Worm (Caenorhabditis elegans): ENCODE results near the gene srd-56.

srd-56 gene

ce11 chrII:7200051-7200599, 2.9 kb downstream of the srd-56 start, which contains the start of gene pcrg-1 (continued):
- peak; percentile 92 for TF ChIP-seq hmg-1.2 (GFP tag; IDR thresholded peaks at IDR 0.05)
- TF ChIP-seq cebp-1 (GFP tag; IDR thresholded peaks at IDR 0.05) = peak; percentile 22; the same call in 1 of the 2 replicates
- no peak for TF ChIP-seq cebp-1 (tag; optimal IDR thresholded peaks at IDR 0.05)
- TF ChIP-seq nfyb-1 (GFP tag; IDR thresholded peaks at IDR 0.05) = peak; percentile 84
- peak; percentile 31 for TF ChIP-seq xnd-1 (tag; optimal IDR thresholded peaks at IDR 0.05)
- TF ChIP-seq lag-1 (GFP tag; IDR thresholded peaks at IDR 0.05) = no peak
- TF ChIP-seq gei-17 (GFP tag; optimal IDR thresholded peaks at IDR 0.05) = no peak
- TF ChIP-seq T07F8.4 (tag; optimal IDR thresholded peaks at IDR 0.05) = peak; percentile 80
- TF ChIP-seq zfh-2 (GFP tag; conservative IDR thresholded peaks at IDR 0.05) = no peak
- TF ChIP-seq mxl-1 (tag; optimal IDR thresholded peaks at IDR 0.05) = peak; percentile 80
- TF ChIP-seq D2030.7 (GFP tag; IDR thresholded peaks at IDR 0.05) = peak; percentile 78
- TF ChIP-seq F37B4.10 (GFP tag; IDR thresholded peaks at IDR 0.05) = no peak
- TF ChIP-seq rec-8 (tag; optimal IDR thresholded peaks at IDR 0.05) = peak in 1 of 2 experiments; percentile 15
- TF ChIP-seq ztf-22 (GFP tag; optimal IDR thresholded peaks at IDR 0.05) = peak; percentile 52
- 0 out of 2 replicates have a peak, but pooled peaks have one; percentile 30 for TF ChIP-seq aptf-2 (GFP tag; conservative IDR thresholded peaks at IDR 0.05)
- TF ChIP-seq ztf-25 (GFP tag; IDR thresholded peaks at IDR 0.05) = peak; percentile 80
- peak; percentile 64 for TF ChIP-seq attf-3 (GFP tag; conservative IDR thresholded peaks at IDR 0.05)
- TF ChIP-seq attf-5 (GFP tag; optimal IDR thresholded peaks at IDR 0.05) = peak; percentile 70
- TF ChIP-seq Y53F4B.3 (GFP tag; IDR thresholded peaks at IDR 0.05) = peak; percentile 28; the same call in 1 of the 2 replicates
- TF ChIP-seq snpc-1.1 (tag; optimal IDR thresholded peaks at IDR 0.05; ENCODE audit: insufficient read depth) = peak; percentile 95
- TF ChIP-seq F10E7.11 (tag; optimal IDR thresholded peaks at IDR 0.05) = peak; percentile 4
- TF ChIP-seq madf-3 (GFP tag; IDR thresholded peaks at IDR 0.05) = peak; percentile 84
- peak; percentile 91 for TF ChIP-seq die-1 (tag; optimal IDR thresholded peaks at IDR 0.05)
- TF ChIP-seq repo-1 (tag; optimal IDR thresholded peaks at IDR 0.05) = peak; percentile 87
- peak; percentile 61 for TF ChIP-seq nhr-27 (tag; optimal IDR thresholded peaks at IDR 0.05)
- TF ChIP-seq ccch-3 (GFP tag; optimal IDR thresholded peaks at IDR 0.05) = no peak
- no peak for TF ChIP-seq ama-1 (optimal IDR thresholded peaks at IDR 0.05)
- peak; percentile 43 to 86 for TF ChIP-seq ama-1 (GFP tag; optimal IDR thresholded peaks at IDR 0.05)
- no peak for TF ChIP-seq nfya-1 (tag; optimal IDR thresholded peaks at IDR 0.05; ENCODE audit: borderline replicate concordance, insufficient read depth)
- 0 out of 2 replicates have a peak, but pooled peaks have one; percentile 65 for TF ChIP-seq nfya-2 (GFP tag; IDR thresholded peaks at IDR 0.05)
- peak; percentile 74 for TF ChIP-seq T26A5.8 (tag; optimal IDR thresholded peaks at IDR 0.05)
- peak; percentile 86 for TF ChIP-seq ceh-40 (GFP tag; IDR thresholded peaks at IDR 0.05)
- TF ChIP-seq F57C9.4 (tag; optimal IDR thresholded peaks at IDR 0.05) = peak; percentile 10
- peak; percentile 76 for TF ChIP-seq lin-40 (tag; optimal IDR thresholded peaks at IDR 0.05)
- TF ChIP-seq F57A8.1 (GFP tag; optimal IDR thresholded peaks at IDR 0.05) = peak; percentile 55
- peak; percentile 90 for TF ChIP-seq nhr-90 (tag; optimal IDR thresholded peaks at IDR 0.05)
- peak; percentile 20 for TF ChIP-seq ztf-3 (GFP tag; optimal IDR thresholded peaks at IDR 0.05)
- peak; percentile 87 for TF ChIP-seq rpc-1 (optimal IDR thresholded peaks at IDR 0.05)
- TF ChIP-seq rpc-1 (tag; optimal IDR thresholded peaks at IDR 0.05) = peak; percentile 84
- TF ChIP-seq hrde-1 (tag; optimal IDR thresholded peaks at IDR 0.05; ENCODE audit: borderline replicate concordance) = peak; percentile 30
- TF ChIP-seq egl-44 (GFP tag; IDR thresholded peaks at IDR 0.05) = peak; percentile 80; the same call in 1 of the 2 replicates
- TF ChIP-seq F22D6.2 (tag; optimal IDR thresholded peaks at IDR 0.05) = peak; percentile 58
- TF ChIP-seq unc-130 (GFP tag; optimal IDR thresholded peaks at IDR 0.05) = no peak
- TF ChIP-seq sptf-2 (GFP tag; optimal IDR thresholded peaks at IDR 0.05) = peak; percentile 82
- peak; percentile 89 for TF ChIP-seq ceh-79 (tag; optimal IDR thresholded peaks at IDR 0.05)
- peak; percentile 58; the same call in 1 of the 2 replicates for TF ChIP-seq egrh-3 (GFP tag; IDR thresholded peaks at IDR 0.05)
- no peak for TF ChIP-seq dpl-1 (GFP tag; optimal IDR thresholded peaks at IDR 0.05)
- peak; percentile 82 for TF ChIP-seq zim-3 (tag; optimal IDR thresholded peaks at IDR 0.05)
- TF ChIP-seq madf-10 (tag; optimal IDR thresholded peaks at IDR 0.05) = peak; percentile 59
